Worm (Caenorhabditis elegans) whole organism, mixed stage, embryonic: ENCODE results near the gene F44E5.17.

Experiments used
- M03D4.4 ChIP-seq: sonication (generic microtip); optimal IDR thresholded peaks from 2 replicates; lab custom pipeline; 2017; ENCODE audit warnings: mild to moderate bottlenecking, missing genetic modification characterization, missing compliant biosample characterization
- bed-3 ChIP-seq: fragments of 200-800 bp; sonication (Bioruptor generic); optimal IDR thresholded peaks from 3 replicates; lab custom pipeline; 2018; ENCODE audit warnings: mild to moderate bottlenecking, missing genetic modification characterization, moderate library complexity, missing compliant biosample characterization
- blmp-1 ChIP-seq: fragments of 150-350 bp; optimal IDR thresholded peaks from 2 replicates; lab custom pipeline; 2014; ENCODE audit warnings: missing biosample characterization, missing genetic modification characterization
- ceh-39 ChIP-seq: fragments of 150-350 bp; optimal IDR thresholded peaks from 2 replicates; lab custom pipeline; 2014; ENCODE audit warnings: missing biosample characterization, missing genetic modification characterization
- ceh-43 ChIP-seq: fragments of 200-800 bp; sonication (Bioruptor generic); optimal IDR thresholded peaks from 2 replicates; lab custom pipeline; 2018; ENCODE audit warnings: mild to moderate bottlenecking, missing genetic modification characterization, moderate library complexity, missing compliant biosample characterization
- ceh-83 ChIP-seq: fragments of 200-800 bp; sonication (Bioruptor generic); optimal IDR thresholded peaks from 2 replicates; lab custom pipeline; 2018; ENCODE audit warnings: mild to moderate bottlenecking, missing genetic modification characterization, missing compliant biosample characterization
- ces-1 ChIP-seq: fragments of 150-350 bp; optimal IDR thresholded peaks from 2 replicates; lab custom pipeline; 2014; ENCODE audit warnings: missing biosample characterization, missing genetic modification reagents, missing genetic modification characterization
- cnd-1 ChIP-seq: fragments of 200-800 bp; sonication (Bioruptor generic); optimal IDR thresholded peaks from 2 replicates; lab custom pipeline; 2018; ENCODE audit warnings: mild to moderate bottlenecking, missing genetic modification characterization, missing compliant biosample characterization
- drap-1 ChIP-seq: fragments of 200-800 bp; sonication (Bioruptor generic); optimal IDR thresholded peaks from 3 replicates; lab custom pipeline; 2018; ENCODE audit warnings: mild to moderate bottlenecking, missing genetic modification characterization, missing compliant biosample characterization
- elt-1 ChIP-seq: sonication (generic microtip); optimal IDR thresholded peaks from 2 replicates; lab custom pipeline; 2017; ENCODE audit warnings: missing genetic modification characterization, mild to moderate bottlenecking, missing compliant biosample characterization, antibody characterized with exemption, moderate library complexity, borderline replicate concordance; ENCODE audit not compliant: insufficient read depth
- elt-3 ChIP-seq: fragments of 150-350 bp; optimal IDR thresholded peaks from 2 replicates; lab custom pipeline; 2014; ENCODE audit warnings: missing biosample characterization, missing genetic modification characterization
- flh-1 ChIP-seq: fragments of 200-800 bp; sonication (Bioruptor generic); optimal IDR thresholded peaks from 2 replicates; lab custom pipeline; 2018; ENCODE audit warnings: mild to moderate bottlenecking, missing genetic modification characterization, moderate library complexity, missing compliant biosample characterization
- ham-2 ChIP-seq: fragments of 200-800 bp; sonication (Bioruptor generic); optimal IDR thresholded peaks from 2 replicates; lab custom pipeline; 2018; ENCODE audit warnings: mild to moderate bottlenecking, missing genetic modification characterization, missing compliant biosample characterization
- hlh-1 ChIP-seq: fragments of 150-350 bp; optimal IDR thresholded peaks from 2 replicates; lab custom pipeline; 2014; ENCODE audit warnings: missing biosample characterization, missing genetic modification reagents, missing genetic modification characterization
- lin-13 ChIP-seq: fragments of 150-350 bp; optimal IDR thresholded peaks from 2 replicates; lab custom pipeline; 2014; ENCODE audit warnings: missing biosample characterization, missing genetic modification characterization
- lin-32 ChIP-seq: fragments of 200-800 bp; sonication (Bioruptor generic); optimal IDR thresholded peaks from 2 replicates; lab custom pipeline; 2018; ENCODE audit warnings: mild to moderate bottlenecking, missing genetic modification characterization, missing compliant biosample characterization
- lsy-2 ChIP-seq: fragments of 150-350 bp; optimal IDR thresholded peaks from 2 replicates; lab custom pipeline; 2014; ENCODE audit warnings: missing biosample characterization, missing genetic modification characterization
- mab-5 ChIP-seq: fragments of 150-350 bp; optimal IDR thresholded peaks from 2 replicates; lab custom pipeline; 2014; ENCODE audit warnings: missing biosample characterization, missing genetic modification characterization
- mep-1 ChIP-seq: fragments of 150-350 bp; optimal IDR thresholded peaks from 2 replicates; lab custom pipeline; 2017; ENCODE audit warnings: missing biosample characterization, missing genetic modification reagents, missing genetic modification characterization, inconsistent platforms
- mls-2 ChIP-seq: sonication (generic microtip); optimal IDR thresholded peaks from 2 replicates; lab custom pipeline; 2016; ENCODE audit warnings: mild to moderate bottlenecking, missing genetic modification characterization, moderate library complexity, missing compliant biosample characterization
- nhr-12 ChIP-seq: fragments of 150-350 bp; optimal IDR thresholded peaks from 2 replicates; lab custom pipeline; 2014; ENCODE audit warnings: missing biosample characterization, missing genetic modification characterization
- nhr-2 ChIP-seq: fragments of 150-350 bp; optimal IDR thresholded peaks from 2 replicates; lab custom pipeline; 2014; ENCODE audit warnings: missing biosample characterization, missing genetic modification characterization
- nhr-237 ChIP-seq: fragments of 150-350 bp; optimal IDR thresholded peaks from 2 replicates; lab custom pipeline; 2014; ENCODE audit warnings: missing biosample characterization, missing genetic modification characterization
- nhr-28 ChIP-seq: fragments of 150-350 bp; optimal IDR thresholded peaks from 2 replicates; lab custom pipeline; 2014; ENCODE audit warnings: missing biosample characterization, missing genetic modification characterization
- nhr-76 ChIP-seq: sonication (generic microtip); optimal IDR thresholded peaks from 2 replicates; lab custom pipeline; 2017; ENCODE audit warnings: missing biosample characterization, missing genetic modification characterization
- pha-4 ChIP-seq: fragments of 150-350 bp; optimal IDR thresholded peaks from 2 replicates; lab custom pipeline; 2018; ENCODE audit warnings: missing biosample characterization, missing genetic modification reagents, missing genetic modification characterization
- sem-2 ChIP-seq: fragments of 200-800 bp; sonication (Bioruptor generic); optimal IDR thresholded peaks from 2 replicates; lab custom pipeline; 2018; ENCODE audit warnings: mild to moderate bottlenecking, missing genetic modification characterization, missing compliant biosample characterization
- snpc-4 ChIP-seq: fragments of 150-350 bp; optimal IDR thresholded peaks from 2 replicates; lab custom pipeline; 2014; ENCODE audit warnings: missing biosample characterization, missing genetic modification characterization
- sptf-1 ChIP-seq: sonication (generic microtip); optimal IDR thresholded peaks from 2 replicates; lab custom pipeline; 2017; ENCODE audit warnings: mild to moderate bottlenecking, missing genetic modification characterization, moderate library complexity, missing compliant biosample characterization
- tbx-8 ChIP-seq: fragments of 200-800 bp; sonication (Bioruptor generic); optimal IDR thresholded peaks from 2 replicates; lab custom pipeline; 2018; ENCODE audit warnings: mild to moderate bottlenecking, missing genetic modification characterization, moderate library complexity, missing compliant biosample characterization
- unc-120 ChIP-seq: sonication (generic microtip); optimal IDR thresholded peaks from 2 replicates; lab custom pipeline; 2017; ENCODE audit warnings: missing genetic modification characterization, missing compliant biosample characterization; ENCODE audit not compliant: poor library complexity, severe bottlenecking
- unc-39 ChIP-seq: fragments of 150-350 bp; optimal IDR thresholded peaks from 2 replicates; lab custom pipeline; 2014; ENCODE audit warnings: missing biosample characterization, missing genetic modification characterization
- unc-62 ChIP-seq: fragments of 150-350 bp; optimal IDR thresholded peaks from 2 replicates; lab custom pipeline; 2014; ENCODE audit warnings: missing biosample characterization, missing genetic modification reagents, missing genetic modification characterization
- zip-8 ChIP-seq: fragments of 150-350 bp; optimal IDR thresholded peaks from 2 replicates; lab custom pipeline; 2014; ENCODE audit warnings: missing biosample characterization, missing genetic modification characterization
- ztf-11 ChIP-seq: fragments of 150-350 bp; optimal IDR thresholded peaks from 2 replicates; lab custom pipeline; 2014; ENCODE audit warnings: missing biosample characterization, missing genetic modification characterization

F44E5.17 gene

DNA sequence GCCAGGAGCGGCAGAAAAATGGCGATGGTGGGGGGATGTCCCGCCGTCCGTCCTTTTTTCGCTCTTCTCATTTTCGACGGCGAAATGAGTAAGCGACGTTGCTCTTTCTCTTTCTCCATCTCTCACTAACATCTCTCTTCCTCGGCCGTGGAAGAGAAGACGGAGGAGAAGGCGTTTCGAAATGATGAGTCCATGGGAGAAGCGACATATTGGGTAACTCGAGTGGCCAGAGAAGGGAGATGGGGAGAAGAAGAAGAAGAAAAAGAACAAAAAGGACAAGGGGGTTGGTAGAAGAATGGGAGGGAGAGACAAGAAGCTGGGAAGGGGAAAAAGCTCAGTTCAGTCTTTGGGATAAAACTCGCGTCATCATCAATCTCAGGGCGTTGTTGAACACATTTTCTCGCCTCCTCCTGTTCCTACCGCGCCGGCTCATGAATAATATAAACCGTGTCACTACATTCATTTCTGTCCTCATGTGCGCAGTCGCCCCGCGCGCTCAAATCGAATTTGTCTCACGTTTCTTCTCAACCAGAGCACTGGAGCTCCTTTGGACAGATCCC, 3.3 kb upstream of the F44E5.17 start:
- TF ChIP-seq pha-4 (tag; lab: Kevin White, UChicago): no peak
- TF ChIP-seq lsy-2 (tag; lab: Kevin White, UChicago): no peak
- no peak for TF ChIP-seq nhr-12 (tag; lab: Kevin White, UChicago)
- TF ChIP-seq zip-8 (tag; lab: Kevin White, UChicago): no peak
- TF ChIP-seq nhr-2: no peak
- peak; percentile 76 for TF ChIP-seq ces-1 (GFP tag; lab: Kevin White, UChicago)
- peak; percentile 15 for TF ChIP-seq unc-62
- no peak for TF ChIP-seq bed-3 (GFP tag; lab: Kevin White, UChicago)
- TF ChIP-seq unc-39 (tag; lab: Kevin White, UChicago): no peak
- TF ChIP-seq elt-3 (tag; lab: Kevin White, UChicago): no peak
- TF ChIP-seq flh-1 (GFP tag; lab: Kevin White, UChicago): no peak
- no peak for TF ChIP-seq snpc-4 (tag; lab: Kevin White, UChicago)
- no peak for TF ChIP-seq tbx-8 (GFP tag; lab: Kevin White, UChicago)
- TF ChIP-seq hlh-1 (tag; lab: Kevin White, UChicago): no peak
- no peak for TF ChIP-seq lin-32 (GFP tag; lab: Kevin White, UChicago)
- TF ChIP-seq lin-13 (tag; lab: Kevin White, UChicago): no peak
- TF ChIP-seq ztf-11 (tag; lab: Kevin White, UChicago): no peak
- TF ChIP-seq ceh-83: no peak
- TF ChIP-seq sptf-1 (tag; lab: Kevin White, UChicago): no peak
- no peak for TF ChIP-seq ceh-43 (GFP tag; lab: Kevin White, UChicago)
- TF ChIP-seq elt-1: no peak
- TF ChIP-seq ham-2: no peak
- TF ChIP-seq mls-2: peak; percentile 54
- no peak for TF ChIP-seq unc-120
- no peak for TF ChIP-seq blmp-1
- no peak for TF ChIP-seq sem-2 (GFP tag; lab: Kevin White, UChicago)
- TF ChIP-seq M03D4.4: no peak
- no peak for TF ChIP-seq cnd-1 (tag; lab: Kevin White, UChicago)
- no peak for TF ChIP-seq ceh-39
- TF ChIP-seq nhr-28 (tag; lab: Kevin White, UChicago): no peak
- TF ChIP-seq mep-1 (tag; lab: Kevin White, UChicago): peak; percentile 22
- no peak for TF ChIP-seq nhr-76 (tag; lab: Kevin White, UChicago)
- TF ChIP-seq drap-1 (GFP tag; lab: Kevin White, UChicago): no peak

- peak; percentile 74 for TF ChIP-seq ceh-83
- TF ChIP-seq elt-3 (tag; lab: Kevin White, UChicago): no peak
- TF ChIP-seq elt-1: no peak
- no peak for TF ChIP-seq mab-5
- peak; percentile 76 for TF ChIP-seq hlh-1 (tag; lab: Kevin White, UChicago)
- peak; percentile 32 for TF ChIP-seq flh-1 (GFP tag; lab: Kevin White, UChicago)
- peak; percentile 71 for TF ChIP-seq unc-62
- TF ChIP-seq nhr-12 (tag; lab: Kevin White, UChicago): no peak
- TF ChIP-seq pha-4 (tag; lab: Kevin White, UChicago): peak; percentile 74
- no peak for TF ChIP-seq sem-2 (GFP tag; lab: Kevin White, UChicago)
- TF ChIP-seq snpc-4 (tag; lab: Kevin White, UChicago): no peak
- no peak for TF ChIP-seq zip-8 (tag; lab: Kevin White, UChicago)
- peak; percentile 42 for TF ChIP-seq ces-1 (GFP tag; lab: Kevin White, UChicago)
- TF ChIP-seq ceh-39: peak; percentile 31
- peak; percentile 83 for TF ChIP-seq M03D4.4
- no peak for TF ChIP-seq ceh-43 (GFP tag; lab: Kevin White, UChicago)
- no peak for TF ChIP-seq nhr-28 (tag; lab: Kevin White, UChicago)
- peak; percentile 9 for TF ChIP-seq unc-39 (tag; lab: Kevin White, UChicago)
- TF ChIP-seq lin-32 (GFP tag; lab: Kevin White, UChicago): peak; percentile 36
- no peak for TF ChIP-seq nhr-76 (tag; lab: Kevin White, UChicago)
- TF ChIP-seq sptf-1 (tag; lab: Kevin White, UChicago): peak; percentile 58
- TF ChIP-seq nhr-237 (tag; lab: Kevin White, UChicago): peak; percentile 35
- no peak for TF ChIP-seq bed-3 (GFP tag; lab: Kevin White, UChicago)
- no peak for TF ChIP-seq ztf-11 (tag; lab: Kevin White, UChicago)
- TF ChIP-seq nhr-2: peak; percentile 22
- peak; percentile 29 for TF ChIP-seq cnd-1 (tag; lab: Kevin White, UChicago)
- TF ChIP-seq unc-120: peak; percentile 99
- peak; percentile 99 for TF ChIP-seq ham-2
- TF ChIP-seq mls-2: peak; percentile 65
- peak; percentile 78 for TF ChIP-seq drap-1 (GFP tag; lab: Kevin White, UChicago)
- peak; percentile 51 for TF ChIP-seq tbx-8 (GFP tag; lab: Kevin White, UChicago)
- TF ChIP-seq mep-1 (tag; lab: Kevin White, UChicago): peak; percentile 65
- TF ChIP-seq lsy-2 (tag; lab: Kevin White, UChicago): peak; percentile 67
- TF ChIP-seq lin-13 (tag; lab: Kevin White, UChicago): peak; percentile 54
- no peak for TF ChIP-seq blmp-1
Measured at ce11 chrII:11749490-11750172, 1.2 kb upstream of the F44E5.17 start.
